Worm (Caenorhabditis elegans) whole organism, young adult: ENCODE results near the gene ugt-7.

Experiments used
- Y53F4B.3 ChIP-seq: fragments of 200-800 bp; sonication (Bioruptor generic); IDR thresholded peaks from 2 replicates; pipeline ENCODE4 v1.3.6; 2022; ENCODE audit warnings: missing genetic modification reagents, missing genetic modification characterization, missing compliant biosample characterization
- ama-1 ChIP-seq, 3 experiments: fragments of 150-350 bp in 1 of 3; sonication (generic microtip) in 2 of 3; optimal IDR thresholded peaks; 2 replicates each; lab custom pipeline; 2014 to 2018; ENCODE audit warnings: missing biosample characterization in 2 of 3, missing genetic modification characterization in 2 of 3, missing genetic modification reagents in 2 of 3
- aptf-3 ChIP-seq: fragments of 200-800 bp; sonication (Bioruptor generic); IDR thresholded peaks from 2 replicates; pipeline ENCODE4 v1.3.6; 2022; ENCODE audit warnings: missing genetic modification characterization, missing compliant biosample characterization
- hsf-1 ChIP-seq: fragments of 200-800 bp; sonication (Bioruptor generic); IDR thresholded peaks from 2 replicates; pipeline ENCODE4 v1.3.6; 2022; ENCODE audit warnings: missing genetic modification reagents, missing genetic modification characterization, missing compliant biosample characterization
- lag-1 ChIP-seq: fragments of 200-800 bp; sonication (Bioruptor generic); IDR thresholded peaks from 2 replicates; pipeline ENCODE4 v1.3.6; 2022; ENCODE audit warnings: missing genetic modification reagents, missing genetic modification characterization, missing compliant biosample characterization
- madf-10 ChIP-seq: sonication (generic microtip); optimal IDR thresholded peaks from 2 replicates; lab custom pipeline; 2016; ENCODE audit warnings: mild to moderate bottlenecking, missing genetic modification characterization, missing compliant biosample characterization
- pha-4 ChIP-seq: fragments of 150-350 bp; sonication (generic microtip); optimal IDR thresholded peaks from 2 replicates; lab custom pipeline; 2014; ENCODE audit warnings: missing biosample characterization, missing genetic modification reagents, missing genetic modification characterization
- snpc-3.4 ChIP-seq: sonication (generic microtip); optimal IDR thresholded peaks from 2 replicates; lab custom pipeline; 2017; ENCODE audit warnings: missing genetic modification characterization, mild to moderate bottlenecking, missing compliant biosample characterization, antibody characterized with exemption, moderate library complexity, missing genotype, missing genetic modification reagents
- tbx-9 ChIP-seq: sonication (generic microtip); optimal IDR thresholded peaks from 2 replicates; lab custom pipeline; 2016; ENCODE audit warnings: borderline replicate concordance, missing genetic modification characterization, inconsistent platforms, missing compliant biosample characterization
- unc-130 ChIP-seq: sonication (generic microtip); optimal IDR thresholded peaks from 2 replicates; lab custom pipeline; 2016; ENCODE audit warnings: missing genetic modification reagents, missing genetic modification characterization, missing compliant biosample characterization
- unc-62 ChIP-seq: fragments of 150-350 bp; optimal IDR thresholded peaks from 2 replicates; lab custom pipeline; 2014; ENCODE audit warnings: missing biosample characterization, missing genetic modification reagents, missing genetic modification characterization

- TF ChIP-seq ama-1 (optimal IDR thresholded peaks at IDR 0.05; lab: Kevin White, UChicago) (no peak), ama-1 (GFP tag; optimal IDR thresholded peaks at IDR 0.05; lab: Kevin White, UChicago) (no peak), Y53F4B.3 (no peak), aptf-3 (GFP tag; lab: Robert Waterston, UW) (no peak), unc-130 (GFP tag; lab: Kevin White, UChicago) (no peak), snpc-3.4 (tag; lab: Kevin White, UChicago) (no peak), pha-4 (tag; lab: Kevin White, UChicago) (no peak), hsf-1 (no peak), madf-10 (tag; lab: Kevin White, UChicago) (no peak), tbx-9 (tag; lab: Kevin White, UChicago) (no peak), lag-1 (GFP tag; lab: Robert Waterston, UW) (no peak), unc-62 (GFP tag; lab: Kevin White, UChicago) (no peak)
These were observed 46.2 kb upstream of the ugt-7 start for ce11 chrV:5046558-5046957.
